Fruit fly (Drosophila melanogaster): ENCODE data around the gene CG33346.

The CG33346 gene

dm6 chr3R:28679583-28679982, 10.6 kb downstream of the CG33346 start:
- TF ChIP-seq ttk (optimal IDR thresholded peaks at IDR 0.05), result no peak

DNA sequence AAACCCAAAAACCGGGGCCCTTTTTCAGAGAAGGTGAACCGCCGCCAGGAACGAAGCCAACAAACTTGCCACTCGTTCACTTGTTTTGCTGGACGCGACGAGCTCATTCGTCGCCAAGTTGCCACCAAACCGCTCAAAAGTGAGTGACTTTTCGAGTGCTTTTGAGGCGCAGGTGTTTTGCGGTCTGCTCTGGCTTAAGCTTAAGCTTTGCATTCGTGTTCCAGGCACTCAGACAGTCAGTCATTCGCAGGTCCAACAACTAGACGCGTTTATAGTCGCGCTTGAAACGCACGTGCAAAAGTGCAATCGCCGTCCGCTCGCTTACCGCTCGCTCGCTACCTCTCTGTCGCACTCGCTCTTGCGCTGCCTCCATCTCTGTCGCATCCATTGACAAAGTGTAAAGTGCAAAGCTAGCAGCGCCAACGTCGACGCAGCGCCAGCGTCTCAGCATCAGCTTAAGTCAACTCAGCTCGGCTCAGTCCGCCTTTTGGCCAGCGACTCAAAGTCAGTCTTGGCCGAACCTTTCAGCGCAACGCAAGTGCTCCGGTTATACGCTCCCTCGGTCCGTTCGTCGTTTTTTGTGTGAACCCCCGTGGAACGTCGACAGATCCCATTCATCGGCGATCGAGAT, 12.9 kb downstream of the CG33346 start:
- no peak for TF ChIP-seq psq (optimal IDR thresholded peaks at IDR 0.05)
- no peak for TF ChIP-seq Myc (optimal IDR thresholded peaks at IDR 0.05)
- no peak for TF ChIP-seq ttk (optimal IDR thresholded peaks at IDR 0.05)
- no peak for TF ChIP-seq Sin3A (optimal IDR thresholded peaks at IDR 0.05)
- TF ChIP-seq h (optimal IDR thresholded peaks at IDR 0.05), result no peak
- TF ChIP-seq insv (optimal IDR thresholded peaks at IDR 0.05), result no peak

- no peak for TF ChIP-seq h (optimal IDR thresholded peaks at IDR 0.05)
- no peak for TF ChIP-seq insv (optimal IDR thresholded peaks at IDR 0.05)
- no peak for TF ChIP-seq ttk (optimal IDR thresholded peaks at IDR 0.05)
- TF ChIP-seq psq (optimal IDR thresholded peaks at IDR 0.05), result no peak
- TF ChIP-seq Sin3A (optimal IDR thresholded peaks at IDR 0.05), result no peak
- TF ChIP-seq Myc (optimal IDR thresholded peaks at IDR 0.05), result no peak
Measured at dm6 chr3R:28685558-28685957, 16.5 kb downstream of the CG33346 start.

dm6 chr3R:28687969-28688368, 18.9 kb downstream of the CG33346 start:
- no peak for TF ChIP-seq Myc (optimal IDR thresholded peaks at IDR 0.05)

DNA sequence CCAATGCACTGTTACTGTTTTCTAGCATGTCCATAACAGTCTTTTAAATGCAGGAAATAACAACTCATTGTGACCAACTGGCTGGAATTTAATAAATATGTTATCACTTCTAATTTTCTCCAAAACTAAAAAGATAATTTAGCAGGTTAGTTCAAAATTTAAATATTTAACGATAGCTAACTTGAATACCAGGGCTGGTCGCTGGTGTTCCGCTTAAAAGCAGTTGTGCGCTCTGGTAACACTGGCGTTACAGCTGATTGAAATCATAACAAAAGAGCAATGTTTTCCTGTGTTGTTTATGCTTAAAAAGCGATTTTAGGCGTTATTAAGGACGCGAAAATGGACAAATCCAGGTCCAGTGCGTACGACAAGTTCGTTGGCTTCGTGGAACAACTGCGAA, 27.0 kb downstream of the CG33346 start, which contains the start of gene htt:
htt (plus strand) TSS at position 250 of the 400 bp plus-strand sequence.
- TF ChIP-seq Sin3A (optimal IDR thresholded peaks at IDR 0.05) (no peak), insv (optimal IDR thresholded peaks at IDR 0.05) (no peak), h (optimal IDR thresholded peaks at IDR 0.05) (no peak), ttk (optimal IDR thresholded peaks at IDR 0.05) (no peak), Myc (optimal IDR thresholded peaks at IDR 0.05) (no peak), psq (optimal IDR thresholded peaks at IDR 0.05) (no peak)
